Comparison of ENCODE assay signal across 2 fruit fly cellular contexts in the genomic region with DNA sequence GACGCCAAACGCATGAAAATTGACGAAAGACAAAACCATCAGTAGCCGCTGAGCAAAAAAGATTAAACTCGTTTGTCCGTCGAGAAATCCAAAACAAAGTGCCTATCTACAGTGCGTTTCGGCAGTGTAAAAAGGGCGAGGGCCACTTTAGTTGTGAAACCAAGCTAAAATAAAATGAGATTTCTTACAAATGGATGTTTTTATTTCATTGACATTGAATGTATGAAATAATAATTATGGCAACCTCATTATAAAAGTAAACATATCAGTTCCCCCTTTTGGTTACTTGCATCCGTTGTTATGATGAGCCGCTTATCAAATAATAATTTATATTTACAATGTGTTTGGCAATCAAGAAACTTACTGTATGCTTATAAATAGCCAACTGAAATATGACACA.
TF ChIP-seq lines count a peak whose summit lies in the region.

No protein-coding gene starts in this region.

TF ChIP-seq in whole organism, embryonic, 481 proteins besides CTCF, POLR2A, EP300 and RAD21 (continued from another document):
- TF ChIP-seq CG3281 (GFP tag; optimal IDR thresholded peaks at IDR 0.05; lab: Kevin White, UChicago) (peak; percentile 3), gt (GFP tag; IDR thresholded peaks at IDR 0.05; lab: Robert Waterston, UW) (no peak), seq (GFP tag; IDR thresholded peaks at IDR 0.05; lab: Robert Waterston, UW) (0 out of 2 replicates have a peak, but pooled peaks have one; percentile 9), CG11695 (GFP tag; IDR thresholded peaks at IDR 0.05; lab: Robert Waterston, UW) (peak; percentile 76), CG18476 (GFP tag; optimal IDR thresholded peaks at IDR 0.05; lab: Kevin White, UChicago) (no peak), CG15269 (tag; optimal IDR thresholded peaks at IDR 0.05; lab: Kevin White, UChicago) (peak; percentile 24), scrt (GFP tag; optimal IDR thresholded peaks at IDR 0.05; lab: Kevin White, UChicago) (no peak), crc (GFP tag; optimal IDR thresholded peaks at IDR 0.05; lab: Kevin White, UChicago) (no peak), disco-r (GFP tag; optimal IDR thresholded peaks at IDR 0.05; lab: Kevin White, UChicago) (no peak), fd102C (GFP tag; optimal IDR thresholded peaks at IDR 0.05; lab: Kevin White, UChicago) (no peak), twi (tag; optimal IDR thresholded peaks at IDR 0.05; lab: Kevin White, UChicago) (no peak), sd (tag; optimal IDR thresholded peaks at IDR 0.05; lab: Kevin White, UChicago) (no peak), grau (tag; optimal IDR thresholded peaks at IDR 0.05; lab: Kevin White, UChicago) (peak; percentile 11)

TF ChIP-seq in whole organism, prepupa, 60 proteins besides CTCF, POLR2A, EP300 and RAD21 (continued from another document):
- TF ChIP-seq acj6 (GFP tag; optimal IDR thresholded peaks at IDR 0.05; lab: Kevin White, UChicago) = peak; percentile 22
- TF ChIP-seq ss (GFP tag; optimal IDR thresholded peaks at IDR 0.05; lab: Kevin White, UChicago) = no peak
- no peak for TF ChIP-seq Ets21C (GFP tag; optimal IDR thresholded peaks at IDR 0.05; lab: Kevin White, UChicago)
- TF ChIP-seq Hr4 (GFP tag; optimal IDR thresholded peaks at IDR 0.05; lab: Kevin White, UChicago) = peak; percentile 54
- TF ChIP-seq topi (GFP tag; optimal IDR thresholded peaks at IDR 0.05; lab: Kevin White, UChicago) = peak; percentile 9
- TF ChIP-seq Ets96B (tag; optimal IDR thresholded peaks at IDR 0.05; lab: Kevin White, UChicago) = no peak
- TF ChIP-seq Sox14 (GFP tag; optimal IDR thresholded peaks at IDR 0.05; lab: Kevin White, UChicago) = peak; percentile 23
- no peak for TF ChIP-seq Hr38 (GFP tag; optimal IDR thresholded peaks at IDR 0.05; lab: Kevin White, UChicago)
- no peak for TF ChIP-seq CG1621 (tag; optimal IDR thresholded peaks at IDR 0.05; lab: Kevin White, UChicago)
- TF ChIP-seq pdm3 (GFP tag; optimal IDR thresholded peaks at IDR 0.05; lab: Kevin White, UChicago) = peak; percentile 32
- no peak for TF ChIP-seq dac (GFP tag; optimal IDR thresholded peaks at IDR 0.05; lab: Kevin White, UChicago)
- no peak for TF ChIP-seq eg (GFP tag; IDR thresholded peaks at IDR 0.05; lab: Robert Waterston, UW)
- peak; percentile 36 for TF ChIP-seq OdsH (GFP tag; optimal IDR thresholded peaks at IDR 0.05; lab: Kevin White, UChicago)
- TF ChIP-seq CG8119 (GFP tag; IDR thresholded peaks at IDR 0.05; lab: Robert Waterston, UW) = peak; percentile 52; the same call in 2 of the 3 replicates
- no peak for TF ChIP-seq CG11762 (GFP tag; optimal IDR thresholded peaks at IDR 0.05; lab: Kevin White, UChicago; ENCODE audit: insufficient read depth)
- peak; percentile 5 for TF ChIP-seq CG10631 (GFP tag; optimal IDR thresholded peaks at IDR 0.05; lab: Kevin White, UChicago)
- no peak for TF ChIP-seq CG31627 (GFP tag; optimal IDR thresholded peaks at IDR 0.05; lab: Kevin White, UChicago)
- TF ChIP-seq Blimp-1 (GFP tag; optimal IDR thresholded peaks at IDR 0.05; lab: Kevin White, UChicago) = no peak
- TF ChIP-seq CG10669 (GFP tag; optimal IDR thresholded peaks at IDR 0.05; lab: Kevin White, UChicago) = peak; percentile 14
- peak; percentile 15 for TF ChIP-seq Smox (GFP tag; optimal IDR thresholded peaks at IDR 0.05; lab: Kevin White, UChicago)
- TF ChIP-seq svp (GFP tag; lab: Kevin White, UChicago) = no peak
- TF ChIP-seq lz (GFP tag; optimal IDR thresholded peaks at IDR 0.05; lab: Kevin White, UChicago) = no peak
- TF ChIP-seq fkh (GFP tag; optimal IDR thresholded peaks at IDR 0.05; lab: Kevin White, UChicago) = no peak
- no peak for TF ChIP-seq Eip93F (GFP tag; optimal IDR thresholded peaks at IDR 0.05; lab: Kevin White, UChicago)
- TF ChIP-seq salr (GFP tag; optimal IDR thresholded peaks at IDR 0.05; lab: Kevin White, UChicago) = no peak
- TF ChIP-seq Met (GFP tag; optimal IDR thresholded peaks at IDR 0.05; lab: Kevin White, UChicago) = peak; percentile 21
- no peak for TF ChIP-seq fd59A (GFP tag; optimal IDR thresholded peaks at IDR 0.05; lab: Kevin White, UChicago)
- no peak for TF ChIP-seq fd85E (GFP tag; optimal IDR thresholded peaks at IDR 0.05; lab: Kevin White, UChicago)
- peak; percentile 26 for TF ChIP-seq vri (GFP tag; optimal IDR thresholded peaks at IDR 0.05; lab: Kevin White, UChicago)
- no peak for TF ChIP-seq spab (GFP tag; optimal IDR thresholded peaks at IDR 0.05; lab: Kevin White, UChicago)
- TF ChIP-seq CG3032 (tag; optimal IDR thresholded peaks at IDR 0.05; lab: Kevin White, UChicago) = no peak
- no peak for TF ChIP-seq CG34406 (GFP tag; optimal IDR thresholded peaks at IDR 0.05; lab: Kevin White, UChicago)
- TF ChIP-seq Gug (GFP tag; IDR thresholded peaks at IDR 0.05; lab: Robert Waterston, UW) = no peak
- TF ChIP-seq cyc (GFP tag; optimal IDR thresholded peaks at IDR 0.05; lab: Kevin White, UChicago) = peak; percentile 9
- TF ChIP-seq CG6792 (GFP tag; optimal IDR thresholded peaks at IDR 0.05; lab: Kevin White, UChicago) = peak; percentile 1
- no peak for TF ChIP-seq CG8319 (GFP tag; optimal IDR thresholded peaks at IDR 0.05; lab: Kevin White, UChicago)
- TF ChIP-seq Eip78C (GFP tag; lab: Kevin White, UChicago) = peak; percentile 80
- TF ChIP-seq net (GFP tag; optimal IDR thresholded peaks at IDR 0.05; lab: Kevin White, UChicago) = peak; percentile 1
- no peak for TF ChIP-seq Lpt (GFP tag; optimal IDR thresholded peaks at IDR 0.05; lab: Kevin White, UChicago)
